Worm (Caenorhabditis elegans): ENCODE data around the gene rap-2.

DNA sequence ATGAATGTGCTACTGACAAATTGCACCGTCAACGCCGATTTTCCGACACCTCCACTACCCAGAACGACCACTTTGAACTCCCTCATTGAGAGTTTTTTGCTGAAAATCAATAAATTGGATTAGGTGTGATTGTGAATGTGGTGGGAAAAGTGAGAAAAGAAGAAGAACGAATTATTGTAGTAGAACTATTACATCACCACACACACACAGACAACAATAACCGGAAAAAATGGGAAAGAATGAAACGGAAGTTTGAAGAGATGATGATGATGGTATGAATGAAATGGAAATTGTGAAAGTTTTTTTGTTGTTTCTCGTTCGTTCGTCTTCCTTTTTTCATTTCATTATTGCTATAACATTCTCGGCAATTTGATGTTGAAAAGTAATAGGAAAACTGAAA lies at the start of gene rap-2:
- TF ChIP-seq nhr-11 (tag; optimal IDR thresholded peaks at IDR 0.05), result no peak
- no peak for TF ChIP-seq rnt-1 (tag; optimal IDR thresholded peaks at IDR 0.05)
- no peak for TF ChIP-seq ztf-16 (tag; optimal IDR thresholded peaks at IDR 0.05)
- TF ChIP-seq pqm-1 (tag; optimal IDR thresholded peaks at IDR 0.05), result no peak
- no peak for TF ChIP-seq ceh-18 (tag; optimal IDR thresholded peaks at IDR 0.05)
- no peak for TF ChIP-seq ttx-3 (tag; optimal IDR thresholded peaks at IDR 0.05)
- no peak for TF ChIP-seq C38D4.7 (GFP tag; optimal IDR thresholded peaks at IDR 0.05)
